Fruit fly (Drosophila melanogaster): Measurements from ENCODE around the gene CG31751.
A peak's percentile ranks its signal among the peaks of the same experiment; 100 is the strongest.

CG31751 gene

DNA sequence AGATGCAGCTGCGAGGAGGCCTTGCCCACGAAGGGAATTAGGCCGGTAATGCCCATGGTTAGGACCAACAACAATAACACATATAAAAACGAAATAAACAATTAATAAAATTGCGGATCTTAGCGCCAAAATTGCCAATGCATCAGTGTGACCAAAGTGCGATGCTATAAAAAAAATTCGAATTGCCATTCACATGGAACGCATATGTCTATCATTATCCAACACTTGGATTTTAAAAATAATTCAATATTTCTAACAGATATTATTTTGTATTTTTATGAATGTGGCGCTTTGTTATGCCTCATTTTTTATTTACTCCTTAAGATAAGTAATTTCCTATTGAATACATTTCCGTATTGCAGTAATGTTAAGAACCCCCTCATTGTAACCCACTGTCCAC, 4.9 kb downstream of the CG31751 start, which contains the start of gene tos (continued):
- TF ChIP-seq E2f1 (GFP tag; IDR thresholded peaks at IDR 0.05) (peak; percentile 23; the same call in 1 of the 2 replicates), Hr78 (GFP tag; optimal IDR thresholded peaks at IDR 0.05) (no peak), CG1024 (GFP tag; IDR thresholded peaks at IDR 0.05) (no peak), D19A (tag; optimal IDR thresholded peaks at IDR 0.05) (no peak), ac (GFP tag; optimal IDR thresholded peaks at IDR 0.05) (no peak), CG8478 (optimal IDR thresholded peaks at IDR 0.05) (no peak), CG7786 (GFP tag; optimal IDR thresholded peaks at IDR 0.05) (no peak), Dfd (GFP tag; optimal IDR thresholded peaks at IDR 0.05) (no peak), CG42726 (GFP tag; IDR thresholded peaks at IDR 0.05; ENCODE audit: partially characterized antibody) (no peak), CG4328 (GFP tag; optimal IDR thresholded peaks at IDR 0.05) (no peak), dysf (GFP tag; IDR thresholded peaks at IDR 0.05) (no peak), CG17802 (tag; optimal IDR thresholded peaks at IDR 0.05) (no peak), CG12659 (GFP tag; optimal IDR thresholded peaks at IDR 0.05) (peak; percentile 43), eve (GFP tag; optimal IDR thresholded peaks at IDR 0.05) (no peak), org-1 (GFP tag; optimal IDR thresholded peaks at IDR 0.05) (no peak), CG15011 (GFP tag; optimal IDR thresholded peaks at IDR 0.05) (no peak), Hr3 (GFP tag; optimal IDR thresholded peaks at IDR 0.05) (no peak), sima (GFP tag; optimal IDR thresholded peaks at IDR 0.05) (no peak), CG17328 (GFP tag; IDR thresholded peaks at IDR 0.05) (no peak), CG31441 (GFP tag; IDR thresholded peaks at IDR 0.05) (no peak), Jarid2 (GFP tag; optimal IDR thresholded peaks at IDR 0.05) (no peak), run (tag; optimal IDR thresholded peaks at IDR 0.05) (no peak), CG17385 (GFP tag; optimal IDR thresholded peaks at IDR 0.05) (peak; percentile 57), CG10462 (GFP tag; optimal IDR thresholded peaks at IDR 0.05) (no peak), CG13894 (tag; optimal IDR thresholded peaks at IDR 0.05) (no peak), tio (GFP tag; optimal IDR thresholded peaks at IDR 0.05) (no peak), CG1832 (GFP tag; optimal IDR thresholded peaks at IDR 0.05) (no peak), CG15479 (GFP tag; optimal IDR thresholded peaks at IDR 0.05) (no peak), CG12299 (tag; optimal IDR thresholded peaks at IDR 0.05) (no peak), CG14014 (GFP tag; IDR thresholded peaks at IDR 0.05) (no peak), gro (GFP tag; optimal IDR thresholded peaks at IDR 0.05) (no peak), CG9437 (GFP tag; optimal IDR thresholded peaks at IDR 0.05) (no peak), oc (tag; optimal IDR thresholded peaks at IDR 0.05) (no peak), rib (GFP tag; IDR thresholded peaks at IDR 0.05) (no peak), CG33213 (GFP tag; optimal IDR thresholded peaks at IDR 0.05) (no peak), jing (GFP tag; optimal IDR thresholded peaks at IDR 0.05) (no peak), sr (GFP tag; IDR thresholded peaks at IDR 0.05) (no peak), CG11093 (GFP tag; IDR thresholded peaks at IDR 0.05) (no peak), CG2712 (tag; optimal IDR thresholded peaks at IDR 0.05) (no peak), CG13287 (GFP tag; IDR thresholded peaks at IDR 0.05; ENCODE audit: partially characterized antibody) (peak; percentile 52), Eip74EF (GFP tag; optimal IDR thresholded peaks at IDR 0.05) (no peak), bbx (GFP tag; IDR thresholded peaks at IDR 0.05; ENCODE audit: partially characterized antibody) (no peak), bowl (GFP tag; IDR thresholded peaks at IDR 0.05) (no peak), crp (GFP tag; optimal IDR thresholded peaks at IDR 0.05) (peak in 1 of 2 experiments; percentile 78), CG14710 (tag; optimal IDR thresholded peaks at IDR 0.05) (peak; percentile 28), NC2β (GFP tag; optimal IDR thresholded peaks at IDR 0.05) (no peak), CG31365 (tag; optimal IDR thresholded peaks at IDR 0.05) (no peak), sisA (GFP tag; IDR thresholded peaks at IDR 0.05) (no peak), CG6254 (GFP tag; optimal IDR thresholded peaks at IDR 0.05) (no peak), CG18619 (GFP tag; optimal IDR thresholded peaks at IDR 0.05) (no peak), CG8359 (GFP tag; optimal IDR thresholded peaks at IDR 0.05; ENCODE audit: borderline replicate concordance) (no peak)

Measured in whole organism, embryonic.